Worm (Caenorhabditis elegans) whole organism, L1 larva: Measurements from ENCODE around the gene emc-5.

Experiments used
- C04F5.9 ChIP-seq: sonication (generic microtip); optimal IDR thresholded peaks from 2 replicates; lab custom pipeline; 2016; ENCODE audit warnings: missing genetic modification characterization, missing compliant biosample characterization
- aha-1 ChIP-seq: fragments of 150-350 bp; optimal IDR thresholded peaks from 2 replicates; lab custom pipeline; 2014; ENCODE audit warnings: missing biosample characterization, missing genetic modification characterization
- alr-1 ChIP-seq: fragments of 200-800 bp; sonication (Bioruptor generic); optimal IDR thresholded peaks from 2 replicates; lab custom pipeline; 2018; ENCODE audit warnings: borderline replicate concordance, mild to moderate bottlenecking, missing genetic modification characterization, missing compliant biosample characterization
- ama-1 ChIP-seq: fragments of 150-350 bp; optimal IDR thresholded peaks from 2 replicates; lab custom pipeline; 2014
- blmp-1 ChIP-seq: fragments of 150-350 bp; optimal IDR thresholded peaks from 2 replicates; lab custom pipeline; 2014; ENCODE audit warnings: missing biosample characterization, missing genetic modification characterization
- ceh-8 ChIP-seq: fragments of 200-800 bp; sonication (Bioruptor generic); optimal IDR thresholded peaks from 2 replicates; lab custom pipeline; 2018; ENCODE audit warnings: mild to moderate bottlenecking, missing genetic modification characterization, moderate library complexity, missing compliant biosample characterization
- ceh-88 ChIP-seq: fragments of 200-800 bp; sonication (Bioruptor generic); IDR thresholded peaks from 2 replicates; pipeline ENCODE4 v1.3.6; 2022; ENCODE audit warnings: missing genetic modification characterization, missing compliant biosample characterization
- ces-1 ChIP-seq: fragments of 150-350 bp; optimal IDR thresholded peaks from 2 replicates; lab custom pipeline; 2014; ENCODE audit warnings: missing biosample characterization, missing genetic modification reagents, missing genetic modification characterization
- dsc-1 ChIP-seq: sonication (generic microtip); optimal IDR thresholded peaks from 2 replicates; lab custom pipeline; 2016; ENCODE audit warnings: mild to moderate bottlenecking, missing genetic modification characterization, missing compliant biosample characterization
- efl-1 ChIP-seq, 4 experiments: fragments of 150-350 bp; optimal IDR thresholded peaks in 3 of 4; peaks in 1 of 4; 1 replicate in 1 of 4; 2 replicates in 3 of 4; lab custom pipeline; 2014; ENCODE audit warnings: missing biosample characterization in 2 of 4, missing genetic modification characterization in 2 of 4, missing genetic modification reagents in 2 of 4
- elt-2 ChIP-seq: sonication (generic microtip); optimal IDR thresholded peaks from 2 replicates; lab custom pipeline; 2016; ENCODE audit warnings: missing genetic modification characterization, mild to moderate bottlenecking, inconsistent platforms, missing compliant biosample characterization, missing genetic modification reagents
- ets-5 ChIP-seq: fragments of 200-800 bp; sonication (Bioruptor generic); IDR thresholded peaks from 2 replicates; pipeline ENCODE4 v1.3.6; 2022; ENCODE audit warnings: missing genetic modification characterization, missing compliant biosample characterization
- fos-1 ChIP-seq: fragments of 150-350 bp; optimal IDR thresholded peaks from 2 replicates; lab custom pipeline; 2014; ENCODE audit warnings: missing biosample characterization, missing genetic modification characterization
- grh-1 ChIP-seq: fragments of 200-800 bp; sonication (Bioruptor generic); IDR thresholded peaks from 2 replicates; pipeline ENCODE4 v1.3.6; 2022; ENCODE audit warnings: missing genetic modification reagents, missing genetic modification characterization, missing compliant biosample characterization
- hlh-4 ChIP-seq: sonication (generic microtip); optimal IDR thresholded peaks from 2 replicates; lab custom pipeline; 2016; ENCODE audit warnings: mild to moderate bottlenecking, missing genetic modification characterization, missing compliant biosample characterization
- irx-1 ChIP-seq: sonication (generic microtip); optimal IDR thresholded peaks from 2 replicates; lab custom pipeline; 2016; ENCODE audit warnings: missing genetic modification characterization, missing compliant biosample characterization
- isw-1 ChIP-seq: fragments of 200-800 bp; sonication (Bioruptor generic); IDR thresholded peaks from 2 replicates; pipeline ENCODE4 v1.3.6; 2022; ENCODE audit warnings: missing genetic modification characterization, missing compliant biosample characterization
- lin-14 ChIP-seq: fragments of 200-800 bp; sonication (Bioruptor generic); optimal IDR thresholded peaks from 2 replicates; lab custom pipeline; 2018; ENCODE audit warnings: mild to moderate bottlenecking, missing genetic modification characterization, moderate library complexity, missing compliant biosample characterization
- lin-15B ChIP-seq: fragments of 150-350 bp; sonication (generic microtip); optimal IDR thresholded peaks from 3 replicates; lab custom pipeline; 2014; ENCODE audit warnings: missing biosample characterization, missing genetic modification characterization
- mdl-1 ChIP-seq, 2 experiments: fragments of 150-350 bp; optimal IDR thresholded peaks; 2 replicates each; lab custom pipeline; 2014 to 2017; ENCODE audit warnings: missing biosample characterization in 2 of 2, missing genetic modification characterization in 2 of 2, inconsistent platforms in 1 of 2
- mep-1 ChIP-seq: fragments of 150-350 bp; optimal IDR thresholded peaks from 2 replicates; lab custom pipeline; 2014; ENCODE audit warnings: missing biosample characterization, missing genetic modification characterization
- nhr-11 ChIP-seq: fragments of 150-350 bp; optimal IDR thresholded peaks from 2 replicates; lab custom pipeline; 2014; ENCODE audit warnings: missing biosample characterization, missing genetic modification characterization
- nhr-19 ChIP-seq: fragments of 200-800 bp; sonication (Bioruptor generic); conservative IDR thresholded peaks from 2 replicates; pipeline ENCODE4 v1.3.6; 2022; ENCODE audit warnings: missing genetic modification characterization, missing compliant biosample characterization
- nhr-47 ChIP-seq: sonication (generic microtip); optimal IDR thresholded peaks from 2 replicates; lab custom pipeline; 2016; ENCODE audit warnings: mild to moderate bottlenecking, missing genetic modification characterization, moderate library complexity, missing compliant biosample characterization
- nhr-71 ChIP-seq: sonication (generic microtip); optimal IDR thresholded peaks from 2 replicates; lab custom pipeline; 2016; ENCODE audit warnings: mild to moderate bottlenecking, missing genetic modification characterization, moderate library complexity, missing compliant biosample characterization
- nhr-76 ChIP-seq: sonication (generic microtip); optimal IDR thresholded peaks from 2 replicates; lab custom pipeline; 2017; ENCODE audit warnings: missing biosample characterization, missing genetic modification characterization
- nhr-77 ChIP-seq: fragments of 150-350 bp; optimal IDR thresholded peaks from 2 replicates; lab custom pipeline; 2014; ENCODE audit warnings: missing biosample characterization, missing genetic modification characterization
- nhr-85 ChIP-seq: sonication (generic microtip); peaks from one replicate; lab custom pipeline; 2016; ENCODE audit warnings: missing genetic modification characterization, inconsistent platforms, missing compliant biosample characterization
- pax-3 ChIP-seq: fragments of 200-800 bp; sonication (Bioruptor generic); optimal IDR thresholded peaks from 2 replicates; lab custom pipeline; 2018; ENCODE audit warnings: mild to moderate bottlenecking, missing genetic modification characterization, moderate library complexity, missing compliant biosample characterization
- skn-1 ChIP-seq: fragments of 150-350 bp; optimal IDR thresholded peaks from 2 replicates; lab custom pipeline; 2014; ENCODE audit warnings: missing biosample characterization, missing genetic modification characterization
- snpc-4 ChIP-seq: fragments of 150-350 bp; optimal IDR thresholded peaks from 2 replicates; lab custom pipeline; 2014; ENCODE audit warnings: missing biosample characterization, missing genetic modification characterization
- snu-23 ChIP-seq: sonication (generic microtip); optimal IDR thresholded peaks from 2 replicates; lab custom pipeline; 2016; ENCODE audit warnings: missing genetic modification characterization, missing compliant biosample characterization
- sox-4 ChIP-seq: sonication (generic microtip); optimal IDR thresholded peaks from 2 replicates; lab custom pipeline; 2016; ENCODE audit warnings: missing genetic modification characterization, missing compliant biosample characterization
- sptf-1 ChIP-seq: fragments of 150-350 bp; optimal IDR thresholded peaks from 2 replicates; lab custom pipeline; 2014; ENCODE audit warnings: missing biosample characterization, missing genetic modification characterization
- sup-37 ChIP-seq: fragments of 200-800 bp; sonication (Bioruptor generic); optimal IDR thresholded peaks from 2 replicates; lab custom pipeline; 2018; ENCODE audit warnings: mild to moderate bottlenecking, missing genetic modification characterization, missing compliant biosample characterization
- tbx-2 ChIP-seq: sonication (generic microtip); optimal IDR thresholded peaks from 2 replicates; lab custom pipeline; 2016; ENCODE audit warnings: missing genetic modification characterization, missing compliant biosample characterization
- unc-62 ChIP-seq: fragments of 150-350 bp; optimal IDR thresholded peaks from 2 replicates; lab custom pipeline; 2014; ENCODE audit warnings: missing biosample characterization, missing genetic modification reagents, missing genetic modification characterization
- unc-86 ChIP-seq: sonication (generic microtip); optimal IDR thresholded peaks from 2 replicates; lab custom pipeline; 2016; ENCODE audit warnings: missing genetic modification characterization, missing compliant biosample characterization
- unc-98 ChIP-seq: fragments of 200-800 bp; sonication (Bioruptor generic); IDR thresholded peaks from 2 replicates; pipeline ENCODE4 v1.3.6; 2022; ENCODE audit warnings: missing genetic modification characterization, missing compliant biosample characterization
- zag-1 ChIP-seq: fragments of 150-350 bp; optimal IDR thresholded peaks from 2 replicates; lab custom pipeline; 2014; ENCODE audit warnings: missing biosample characterization, missing genetic modification characterization
- zip-4 ChIP-seq: fragments of 200-800 bp; sonication (Bioruptor generic); optimal IDR thresholded peaks from 2 replicates; lab custom pipeline; 2018; ENCODE audit warnings: mild to moderate bottlenecking, missing genetic modification characterization, moderate library complexity, missing compliant biosample characterization
- ztf-4 ChIP-seq: fragments of 150-350 bp; optimal IDR thresholded peaks from 2 replicates; lab custom pipeline; 2014; ENCODE audit warnings: missing biosample characterization, missing genetic modification characterization

The emc-5 gene

DNA sequence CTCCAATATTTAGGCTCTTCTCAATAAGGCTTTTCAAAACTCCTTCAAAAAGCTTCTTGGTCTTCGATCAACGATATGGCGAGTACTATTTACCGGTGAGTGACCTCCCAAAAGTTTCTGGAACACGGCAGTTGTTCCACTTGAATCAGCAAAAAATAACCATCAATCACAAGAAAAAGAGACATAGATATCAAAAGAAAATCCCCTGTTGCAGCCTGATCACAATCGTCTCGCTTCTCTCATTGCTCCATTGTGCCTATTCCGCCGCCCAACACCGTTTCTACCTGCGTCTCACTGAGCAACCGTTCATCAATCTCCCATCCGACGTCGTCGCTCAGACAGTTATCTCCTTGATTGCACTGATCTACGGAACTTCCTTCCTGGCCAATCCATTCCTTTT is at the start of gene emc-5 (continued):
- TF ChIP-seq unc-86 (tag; lab: Kevin White, UChicago) (no peak), pax-3 (tag; lab: Kevin White, UChicago) (no peak)

DNA sequence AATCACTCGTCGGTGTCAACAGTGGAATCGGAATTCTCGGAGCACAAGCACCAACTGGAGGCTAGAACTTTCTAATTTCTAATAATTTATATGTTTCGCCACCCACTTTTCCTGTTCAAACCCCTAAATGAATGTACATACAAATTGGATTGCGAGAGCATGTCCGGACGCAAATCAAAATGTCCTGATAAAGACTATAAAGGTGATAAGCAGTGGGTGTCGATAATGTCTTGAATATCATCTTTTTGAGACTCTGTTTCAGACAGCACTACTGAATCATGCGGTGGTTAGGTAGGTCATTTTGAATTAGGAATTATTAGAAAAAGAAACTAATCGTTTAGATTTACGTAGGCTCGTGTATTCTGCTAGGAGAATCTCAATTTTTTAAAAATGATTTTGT is 47.8 kb upstream of the emc-5 start, which contains the start of gene W02B12.1:
Gene W02B12.1, plus strand, starts transcription at position 269 of the 400 bp plus-strand sequence.
- TF ChIP-seq snpc-4 (tag; lab: Kevin White, UChicago) = no peak
- peak; percentile 57 for TF ChIP-seq elt-2 (tag; lab: Kevin White, UChicago)

DNA sequence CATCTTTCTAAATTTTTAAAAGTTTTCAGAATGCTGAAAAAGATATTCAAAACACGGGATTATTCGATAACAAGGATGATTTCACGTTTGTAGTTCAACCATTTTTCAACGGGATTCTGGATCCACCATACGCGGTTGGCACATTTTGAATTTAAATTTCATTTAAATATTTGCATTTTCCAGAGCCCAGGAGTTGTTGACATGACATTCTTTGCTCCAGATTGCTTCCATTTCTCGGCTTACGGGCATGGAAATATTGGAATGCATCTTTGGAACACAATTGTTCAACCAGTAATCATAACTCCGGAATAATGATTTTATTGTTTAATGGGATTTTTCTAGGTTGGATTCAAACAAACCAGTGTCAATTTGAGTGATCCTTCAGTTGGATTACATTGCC is 45.7 kb upstream of the emc-5 start:
- TF ChIP-seq zag-1 (no peak), efl-1 (optimal IDR thresholded peaks at IDR 0.05; lab: Kevin White, UChicago) (no peak), efl-1 (GFP tag; optimal IDR thresholded peaks at IDR 0.05 in 1 of 2; lab: Kevin White, UChicago) (peak in 1 of 2 experiments; percentile 26)

DNA sequence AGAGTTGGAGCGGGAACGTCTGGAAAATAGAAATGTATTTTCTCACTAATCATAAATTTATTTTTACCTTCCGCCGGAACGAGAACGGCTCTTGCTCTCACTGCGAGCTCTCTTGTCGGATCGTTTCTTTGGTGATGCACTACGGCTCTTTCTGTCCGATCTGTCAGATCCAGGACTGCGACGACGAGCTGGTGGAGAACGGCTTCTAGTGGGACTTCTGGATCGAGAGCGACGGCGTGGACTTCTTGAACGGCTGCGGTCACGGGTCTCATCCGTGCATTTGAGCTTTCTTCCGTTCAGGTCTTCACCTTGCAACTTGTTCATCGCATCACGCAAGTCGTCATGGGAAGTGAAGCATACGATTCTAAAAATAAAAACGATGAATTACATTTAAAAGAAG is 44.8 kb upstream of the emc-5 start:
- no peak for TF ChIP-seq nhr-71 (tag; lab: Kevin White, UChicago)
- no peak for TF ChIP-seq snu-23 (GFP tag; lab: Kevin White, UChicago)
- no peak for TF ChIP-seq nhr-11 (tag; lab: Kevin White, UChicago)
- no peak for TF ChIP-seq nhr-47
- no peak for TF ChIP-seq dsc-1 (tag; lab: Kevin White, UChicago)
- no peak for TF ChIP-seq sup-37 (GFP tag; lab: Kevin White, UChicago)
- TF ChIP-seq ama-1 (lab: Kevin White, UChicago) = no peak
- no peak for TF ChIP-seq zip-4 (GFP tag; lab: Kevin White, UChicago)
- TF ChIP-seq alr-1 (tag; lab: Kevin White, UChicago) = no peak
- no peak for TF ChIP-seq ets-5 (GFP tag; lab: Robert Waterston, UW)
- TF ChIP-seq ceh-88 = no peak
- no peak for TF ChIP-seq snpc-4 (tag; lab: Kevin White, UChicago)
- no peak for TF ChIP-seq unc-62
- no peak for TF ChIP-seq aha-1 (tag; lab: Kevin White, UChicago)

DNA sequence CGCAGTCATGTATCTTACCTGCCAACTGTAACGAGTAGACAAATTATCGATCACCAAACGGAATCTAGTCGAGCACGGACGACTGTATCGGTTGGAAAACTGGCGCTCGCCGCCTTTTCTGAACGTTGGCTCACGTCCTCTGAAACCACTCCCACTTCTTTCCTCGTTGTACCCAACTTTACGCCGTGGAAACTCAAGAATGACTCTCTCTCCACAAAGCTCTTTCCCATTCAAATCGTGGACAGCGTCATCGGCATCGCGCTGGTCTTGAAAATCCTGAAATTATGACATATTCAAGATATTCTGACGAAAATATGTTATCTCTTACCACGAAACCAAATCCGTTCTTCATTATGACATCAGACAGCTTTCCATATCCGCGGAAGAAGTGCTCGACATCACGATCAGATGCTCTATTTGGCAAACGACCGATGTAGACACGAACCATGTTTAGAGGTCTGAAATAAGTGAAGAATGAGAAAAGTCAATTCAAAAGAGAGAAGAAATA is 44.0 kb upstream of the emc-5 start, which contains the start of gene rsp-2:
Gene rsp-2, minus strand, starts transcription at position 458 of the 508 bp plus-strand sequence.
- TF ChIP-seq elt-2 (tag; lab: Kevin White, UChicago) (no peak), ces-1 (GFP tag; lab: Kevin White, UChicago) (no peak), ceh-8 (GFP tag; lab: Kevin White, UChicago) (no peak), unc-98 (GFP tag; lab: Robert Waterston, UW) (no peak), hlh-4 (no peak), grh-1 (GFP tag; lab: Robert Waterston, UW) (no peak), alr-1 (tag; lab: Kevin White, UChicago) (no peak), nhr-77 (tag; lab: Kevin White, UChicago) (no peak), lin-15B (tag; lab: Kevin White, UChicago) (no peak)

DNA sequence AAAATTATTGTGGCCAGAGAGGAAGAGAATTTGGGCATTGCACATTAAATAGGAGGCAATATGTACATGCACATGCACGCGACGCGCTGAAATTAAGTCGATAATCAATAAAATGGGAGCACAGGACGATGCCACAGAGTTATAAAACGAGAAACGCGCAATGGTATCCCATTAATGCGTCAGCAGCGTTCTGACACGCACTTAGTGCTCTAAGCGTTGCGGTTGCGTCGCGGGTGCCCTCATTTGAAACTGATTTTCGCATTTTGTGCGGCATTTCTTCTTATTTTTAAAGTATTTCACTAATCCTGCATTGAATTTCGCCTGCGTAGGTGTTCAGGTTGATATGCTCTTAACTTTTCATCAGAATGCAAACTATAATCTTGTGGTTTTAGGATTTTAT is 43.6 kb upstream of the emc-5 start, which contains the start of gene rsp-1:
Gene rsp-1, plus strand, starts transcription at position 338 of the 400 bp plus-strand sequence.
- peak; percentile 27 for TF ChIP-seq blmp-1 (tag; lab: Kevin White, UChicago)
- peak; percentile 55 for TF ChIP-seq ceh-8 (GFP tag; lab: Kevin White, UChicago)
- TF ChIP-seq sox-4 (tag; lab: Kevin White, UChicago) = peak; percentile 45
- peak; percentile 89 for TF ChIP-seq lin-14 (GFP tag; lab: Kevin White, UChicago)
- peak; percentile 90 for TF ChIP-seq nhr-19 (GFP tag; lab: Robert Waterston, UW)
- peak in 1 of 2 experiments; percentile 85 for TF ChIP-seq mdl-1 (tag; optimal IDR thresholded peaks at IDR 0.05; lab: Kevin White, UChicago)
- TF ChIP-seq unc-62 = no peak
- TF ChIP-seq isw-1 (GFP tag; lab: Robert Waterston, UW) = peak; percentile 87
- TF ChIP-seq zip-4 (GFP tag; lab: Kevin White, UChicago) = peak; percentile 74
- TF ChIP-seq alr-1 (tag; lab: Kevin White, UChicago) = no peak
- peak; percentile 84 for TF ChIP-seq mep-1 (tag; lab: Kevin White, UChicago)
- TF ChIP-seq ztf-4 (tag; lab: Kevin White, UChicago) = peak; percentile 84
- peak; percentile 84 for TF ChIP-seq lin-15B (tag; lab: Kevin White, UChicago)
- TF ChIP-seq skn-1 = peak; percentile 83
- TF ChIP-seq fos-1 (tag; lab: Kevin White, UChicago) = peak; percentile 78
- peak; percentile 88 for TF ChIP-seq tbx-2 (tag; lab: Kevin White, UChicago)
- no peak for TF ChIP-seq sptf-1 (tag; lab: Kevin White, UChicago)
- TF ChIP-seq aha-1 (tag; lab: Kevin White, UChicago) = peak; percentile 17
- peak; percentile 78 for TF ChIP-seq nhr-77 (tag; lab: Kevin White, UChicago)
- peak; percentile 82 for TF ChIP-seq C04F5.9 (tag; lab: Kevin White, UChicago)
- TF ChIP-seq nhr-71 (tag; lab: Kevin White, UChicago) = peak; percentile 93
- peak; percentile 76 for TF ChIP-seq irx-1 (tag; lab: Kevin White, UChicago)
- peak; percentile 91 for TF ChIP-seq nhr-47
- TF ChIP-seq nhr-85 = peak; percentile 92
- TF ChIP-seq nhr-76 (tag; lab: Kevin White, UChicago) = no peak
